Fruit fly (Drosophila melanogaster) whole organism, embryonic: ENCODE results near the gene CG5928.
A peak's percentile ranks its signal among the peaks of the same experiment; 100 is the strongest.

Experiments
- B-H1 ChIP-seq: fragments of 200-800 bp; sonication (Bioruptor generic); IDR thresholded peaks from 3 replicates; pipeline ENCODE4 v1.3.6; 2022; ENCODE audit warnings: missing biosample characterization, missing genetic modification characterization
- CG1024 ChIP-seq: fragments of 200-800 bp; sonication (Bioruptor generic); IDR thresholded peaks from 2 replicates; pipeline ENCODE4 v1.3.6; 2022; ENCODE audit warnings: missing biosample characterization, missing genetic modification characterization
- CG10267 ChIP-seq: fragments of 200-800 bp; sonication (Bioruptor generic); optimal IDR thresholded peaks from 2 replicates; lab custom pipeline; 2018; ENCODE audit warnings: missing biosample characterization, mild to moderate bottlenecking, missing genetic modification characterization, moderate library complexity
- CG10431 ChIP-seq: fragments of 200-800 bp; sonication (Bioruptor generic); optimal IDR thresholded peaks from 3 replicates; lab custom pipeline; 2018; ENCODE audit warnings: missing biosample characterization, mild to moderate bottlenecking, missing genetic modification characterization
- CG10543 ChIP-seq: fragments of 200-800 bp; sonication (Bioruptor generic); optimal IDR thresholded peaks from 3 replicates; lab custom pipeline; 2017; ENCODE audit warnings: missing biosample characterization, mild to moderate bottlenecking, missing genetic modification characterization, moderate library complexity
- CG12659 ChIP-seq: fragments of 200-800 bp; sonication (Bioruptor generic); optimal IDR thresholded peaks from 3 replicates; lab custom pipeline; 2017; ENCODE audit warnings: mild to moderate bottlenecking, missing biosample characterization, missing genetic modification reagents, missing genetic modification characterization
- CG13624 ChIP-seq: fragments of 200-800 bp; sonication (Bioruptor generic); optimal IDR thresholded peaks from 2 replicates; lab custom pipeline; 2016; ENCODE audit warnings: missing biosample characterization, missing genetic modification characterization
- CG14441 ChIP-seq: fragments of 200-800 bp; sonication (Bioruptor generic); IDR thresholded peaks from 2 replicates; pipeline ENCODE4 v1.3.6; 2022; ENCODE audit warnings: missing biosample characterization, missing genetic modification characterization
- CG2129 ChIP-seq: fragments of 200-800 bp; sonication (Bioruptor generic); IDR thresholded peaks from 2 replicates; pipeline ENCODE4 v1.3.6; 2022; ENCODE audit warnings: missing biosample characterization, missing genetic modification characterization; ENCODE audit not compliant: partially characterized antibody
- CG2202 ChIP-seq: fragments of 200-800 bp; sonication (Bioruptor generic); optimal IDR thresholded peaks from 2 replicates; lab custom pipeline; 2018; ENCODE audit warnings: missing biosample characterization, mild to moderate bottlenecking, missing genetic modification characterization
- CG2875 ChIP-seq: fragments of 200-800 bp; sonication (Bioruptor generic); optimal IDR thresholded peaks from 2 replicates; lab custom pipeline; 2017; ENCODE audit warnings: missing biosample characterization, mild to moderate bottlenecking, missing genetic modification characterization, missing genetic modification reagents
- CG30431 ChIP-seq: fragments of 200-800 bp; sonication (Bioruptor generic); optimal IDR thresholded peaks from 2 replicates; lab custom pipeline; 2017; ENCODE audit warnings: missing biosample characterization, missing genetic modification characterization
- CG31224 ChIP-seq: fragments of 200-800 bp; sonication (Bioruptor generic); IDR thresholded peaks from 2 replicates; pipeline ENCODE4 v1.3.6; 2022; ENCODE audit warnings: missing biosample characterization, missing genetic modification characterization
- CG31441 ChIP-seq: fragments of 200-800 bp; sonication (Bioruptor generic); IDR thresholded peaks from 2 replicates; pipeline ENCODE4 v1.3.6; 2022; ENCODE audit warnings: missing biosample characterization, missing genetic modification characterization
- CG42726 ChIP-seq: fragments of 200-800 bp; sonication (Bioruptor generic); IDR thresholded peaks from 2 replicates; pipeline ENCODE4 v1.3.6; 2022; ENCODE audit warnings: missing biosample characterization, missing genetic modification characterization; ENCODE audit not compliant: partially characterized antibody
- CG43689 ChIP-seq: fragments of 200-800 bp; sonication (Bioruptor generic); IDR thresholded peaks from 2 replicates; pipeline ENCODE4 v1.3.6; 2022; ENCODE audit warnings: missing biosample characterization, missing genetic modification characterization
- CG4424 ChIP-seq: fragments of 200-800 bp; sonication (Bioruptor generic); optimal IDR thresholded peaks from 3 replicates; lab custom pipeline; 2016; ENCODE audit warnings: missing biosample characterization, missing genetic modification characterization
- CG4820 ChIP-seq: fragments of 200-800 bp; sonication (Bioruptor generic); optimal IDR thresholded peaks from 3 replicates; lab custom pipeline; 2016; ENCODE audit warnings: missing biosample characterization, missing genetic modification characterization
- CG6175 ChIP-seq: fragments of 200-800 bp; sonication (Bioruptor generic); IDR thresholded peaks from 3 replicates; pipeline ENCODE4 v1.3.6; 2022; ENCODE audit warnings: missing biosample characterization, missing genetic modification characterization
- CG6254 ChIP-seq: fragments of 200-800 bp; sonication (Bioruptor generic); optimal IDR thresholded peaks from 3 replicates; lab custom pipeline; 2017; ENCODE audit warnings: mild to moderate bottlenecking, missing biosample characterization, missing genetic modification reagents, missing genetic modification characterization
- CG7786 ChIP-seq: fragments of 200-800 bp; sonication (Bioruptor generic); optimal IDR thresholded peaks from 2 replicates; lab custom pipeline; 2016; ENCODE audit warnings: missing biosample characterization, missing genetic modification characterization
- D ChIP-seq, 2 experiments: fragments of 200-800 bp in 1 of 2; fragments of >200 bp in 1 of 2; sonication (Bioruptor generic) in 1 of 2; optimal IDR thresholded peaks; 2 replicates in 1 of 2; 3 replicates in 1 of 2; lab custom pipeline; 2017; ENCODE audit warnings: mild to moderate bottlenecking in 1 of 2, missing biosample characterization in 1 of 2, missing genetic modification characterization in 1 of 2, missing genetic modification reagents in 1 of 2
- Dbx ChIP-seq: fragments of 200-800 bp; sonication (Bioruptor generic); IDR thresholded peaks from 3 replicates; pipeline ENCODE4 v1.3.6; 2022; ENCODE audit warnings: missing biosample characterization, missing genetic modification characterization
- Dip2 ChIP-seq: fragments of 200-800 bp; sonication (Bioruptor generic); IDR thresholded peaks from 2 replicates; pipeline ENCODE4 v1.3.6; 2022; ENCODE audit warnings: missing biosample characterization, missing genetic modification characterization
- Drgx ChIP-seq: fragments of 200-800 bp; sonication (Bioruptor generic); IDR thresholded peaks from 2 replicates; pipeline ENCODE4 v1.3.6; 2022; ENCODE audit warnings: missing biosample characterization, missing genetic modification characterization
- Fer2 ChIP-seq: fragments of 200-800 bp; sonication (Bioruptor generic); optimal IDR thresholded peaks from 2 replicates; lab custom pipeline; 2018; ENCODE audit warnings: missing biosample characterization, mild to moderate bottlenecking, missing genetic modification characterization, moderate library complexity
- HmgD ChIP-seq: fragments of 200-800 bp; sonication (Bioruptor generic); optimal IDR thresholded peaks from 3 replicates; lab custom pipeline; 2016; ENCODE audit warnings: missing biosample characterization, missing genetic modification characterization
- Hr39 ChIP-seq: fragments of >200 bp; optimal IDR thresholded peaks from 2 replicates; lab custom pipeline; 2017
- Jarid2 ChIP-seq: fragments of 200-800 bp; sonication (Bioruptor generic); optimal IDR thresholded peaks from 3 replicates; lab custom pipeline; 2017; ENCODE audit warnings: mild to moderate bottlenecking, missing biosample characterization, missing genetic modification reagents, missing genetic modification characterization
- Ravus ChIP-seq: fragments of 200-800 bp; sonication (Bioruptor generic); IDR thresholded peaks from 2 replicates; pipeline ENCODE4 v1.3.6; 2022; ENCODE audit warnings: missing biosample characterization, missing genetic modification characterization
- al ChIP-seq: fragments of 200-800 bp; sonication (Bioruptor generic); IDR thresholded peaks from 2 replicates; pipeline ENCODE4 v1.3.6; 2022; ENCODE audit warnings: missing biosample characterization, missing genetic modification characterization
- ap ChIP-seq: fragments of 200-800 bp; sonication (Bioruptor generic); IDR thresholded peaks from 2 replicates; pipeline ENCODE4 v1.3.6; 2022; ENCODE audit warnings: missing biosample characterization, missing genetic modification characterization
- cg ChIP-seq: fragments of 200-800 bp; sonication (Bioruptor generic); optimal IDR thresholded peaks from 3 replicates; lab custom pipeline; 2019; ENCODE audit warnings: missing biosample characterization, mild to moderate bottlenecking, missing genetic modification characterization, moderate library complexity
- chinmo ChIP-seq: fragments of 200-800 bp; sonication (Bioruptor generic); IDR thresholded peaks from 4 replicates; pipeline ENCODE4 v1.3.6; 2022; ENCODE audit warnings: missing biosample characterization, missing genetic modification characterization; ENCODE audit not compliant: partially characterized antibody
- ci ChIP-seq: fragments of 200-800 bp; sonication (Bioruptor generic); IDR thresholded peaks from 3 replicates; pipeline ENCODE4 v1.3.6; 2022; ENCODE audit warnings: missing biosample characterization, missing genetic modification characterization
- corto ChIP-seq: fragments of 200-800 bp; sonication (Bioruptor generic); optimal IDR thresholded peaks from 2 replicates; lab custom pipeline; 2016; ENCODE audit warnings: missing biosample characterization, mild to moderate bottlenecking, missing genetic modification characterization, moderate library complexity
- dati ChIP-seq: fragments of 200-800 bp; sonication (Bioruptor generic); IDR thresholded peaks from 2 replicates; pipeline ENCODE4 v1.3.6; 2022; ENCODE audit warnings: missing biosample characterization, missing genetic modification characterization
- esg ChIP-seq: fragments of 200-800 bp; sonication (Bioruptor generic); conservative IDR thresholded peaks from 2 replicates; pipeline ENCODE4 v1.3.6; 2022; ENCODE audit warnings: missing biosample characterization, missing genetic modification characterization
- hb ChIP-seq: fragments of 200-800 bp; sonication (Bioruptor generic); IDR thresholded peaks from 3 replicates; pipeline ENCODE4 v1.3.6; 2022; ENCODE audit warnings: missing biosample characterization, missing genetic modification characterization; ENCODE audit not compliant: partially characterized antibody
- hth ChIP-seq: fragments of >200 bp; optimal IDR thresholded peaks from 2 replicates; lab custom pipeline; 2017; ENCODE audit warnings: inconsistent platforms
- kay ChIP-seq: fragments of 200-800 bp; sonication (Bioruptor generic); optimal IDR thresholded peaks from 2 replicates; lab custom pipeline; 2016; ENCODE audit warnings: missing biosample characterization, missing genetic modification characterization
- knrl ChIP-seq: fragments of 200-800 bp; sonication (Bioruptor generic); IDR thresholded peaks from 3 replicates; pipeline ENCODE4 v1.3.6; 2022; ENCODE audit warnings: missing biosample characterization, missing genetic modification characterization; ENCODE audit not compliant: partially characterized antibody
- nom ChIP-seq: fragments of 200-800 bp; sonication (Bioruptor generic); optimal IDR thresholded peaks from 2 replicates; lab custom pipeline; 2017; ENCODE audit warnings: missing biosample characterization, missing genetic modification characterization, mild to moderate bottlenecking, moderate library complexity, missing genetic modification reagents
- pnt ChIP-seq: fragments of 200-800 bp; sonication (Bioruptor generic); optimal IDR thresholded peaks from 3 replicates; lab custom pipeline; 2016; ENCODE audit warnings: missing biosample characterization, missing genetic modification characterization
- rib ChIP-seq: fragments of 200-800 bp; sonication (Bioruptor generic); IDR thresholded peaks from 2 replicates; pipeline ENCODE4 v1.3.6; 2022; ENCODE audit warnings: missing biosample characterization, missing genetic modification characterization
- sc ChIP-seq, 3 experiments: fragments of >200 bp in 2 of 3; fragments of 200-800 bp in 1 of 3; sonication (Bioruptor generic) in 1 of 3; optimal IDR thresholded peaks; 2 replicates in 2 of 3; 3 replicates in 1 of 3; lab custom pipeline; 2017; ENCODE audit warnings: mild to moderate bottlenecking in 1 of 3, missing biosample characterization in 1 of 3, missing genetic modification characterization in 1 of 3, missing genetic modification reagents in 1 of 3
- trh ChIP-seq: fragments of 200-800 bp; sonication (Bioruptor generic); optimal IDR thresholded peaks from 2 replicates; lab custom pipeline; 2016; ENCODE audit warnings: missing biosample characterization, missing genetic modification characterization
- vnd ChIP-seq: fragments of 200-800 bp; sonication (Bioruptor generic); IDR thresholded peaks from 3 replicates; pipeline ENCODE4 v1.3.6; 2022; ENCODE audit warnings: missing biosample characterization, missing genetic modification characterization; ENCODE audit not compliant: partially characterized antibody
- wek ChIP-seq: fragments of 200-800 bp; sonication (Bioruptor generic); optimal IDR thresholded peaks from 3 replicates; lab custom pipeline; 2018; ENCODE audit warnings: missing biosample characterization, mild to moderate bottlenecking, missing genetic modification characterization, moderate library complexity
- zen2 ChIP-seq: fragments of 200-800 bp; sonication (Bioruptor generic); IDR thresholded peaks from 3 replicates; pipeline ENCODE4 v1.3.6; 2022; ENCODE audit warnings: missing biosample characterization, missing genetic modification characterization; ENCODE audit not compliant: partially characterized antibody

Gene CG5928

dm6 chrX:6024638-6025037 is 43.1 kb upstream of the CG5928 start (continued):
- TF ChIP-seq wek (GFP tag; lab: Kevin White, UChicago): no peak
- TF ChIP-seq CG10267 (tag; lab: Kevin White, UChicago): peak; percentile 48
- no peak for TF ChIP-seq CG31224
- TF ChIP-seq hb (GFP tag; lab: Robert Waterston, UW): no peak
- no peak for TF ChIP-seq zen2 (GFP tag; lab: Robert Waterston, UW)
- TF ChIP-seq CG14441 (GFP tag; lab: Robert Waterston, UW): 0 out of 2 replicates have a peak, but pooled peaks have one; percentile 26
- TF ChIP-seq Fer2 (tag; lab: Kevin White, UChicago): no peak
- TF ChIP-seq Ravus: no peak
- peak; percentile 57 for TF ChIP-seq CG4424 (GFP tag; lab: Kevin White, UChicago)
- TF ChIP-seq ci: peak; percentile 56; the same call in 1 of the 3 replicates
- TF ChIP-seq CG30431 (GFP tag; lab: Kevin White, UChicago): peak; percentile 48
- TF ChIP-seq CG2875 (GFP tag; lab: Kevin White, UChicago): peak; percentile 41
- TF ChIP-seq cg: no peak
- no peak for TF ChIP-seq CG43689
- TF ChIP-seq HmgD (GFP tag; lab: Kevin White, UChicago): no peak
- TF ChIP-seq CG42726 (GFP tag; lab: Robert Waterston, UW): no peak
- 0 out of 2 replicates have a peak, but pooled peaks have one; percentile 37 for TF ChIP-seq esg (GFP tag; lab: Robert Waterston, UW)
- TF ChIP-seq dati (GFP tag; lab: Robert Waterston, UW): no peak
- no peak for TF ChIP-seq al
- no peak for TF ChIP-seq hth
- TF ChIP-seq corto (GFP tag; lab: Kevin White, UChicago): no peak
- no peak for TF ChIP-seq CG6175 (GFP tag; lab: Robert Waterston, UW)
- no peak for TF ChIP-seq D (optimal IDR thresholded peaks at IDR 0.05; lab: Kevin White, UChicago)
- TF ChIP-seq D (GFP tag; optimal IDR thresholded peaks at IDR 0.05; lab: Kevin White, UChicago): peak; percentile 52
- peak; percentile 18 for TF ChIP-seq CG4820 (GFP tag; lab: Kevin White, UChicago)
- no peak for TF ChIP-seq Drgx
- TF ChIP-seq B-H1: no peak
- TF ChIP-seq chinmo: no peak
- TF ChIP-seq trh (GFP tag; lab: Kevin White, UChicago): no peak
- no peak for TF ChIP-seq ap (GFP tag; lab: Robert Waterston, UW)
- no peak for TF ChIP-seq Jarid2 (GFP tag; lab: Kevin White, UChicago)
- TF ChIP-seq sc (optimal IDR thresholded peaks at IDR 0.05; lab: Kevin White, UChicago): no peak
- peak; percentile 47 for TF ChIP-seq sc (GFP tag; optimal IDR thresholded peaks at IDR 0.05; lab: Kevin White, UChicago)
- no peak for TF ChIP-seq CG10543 (GFP tag; lab: Kevin White, UChicago)
- no peak for TF ChIP-seq CG10431 (GFP tag; lab: Kevin White, UChicago)
- peak; percentile 30 for TF ChIP-seq pnt (GFP tag; lab: Kevin White, UChicago)
- TF ChIP-seq CG31441: peak; percentile 56
- TF ChIP-seq CG7786 (GFP tag; lab: Kevin White, UChicago): peak; percentile 39
- TF ChIP-seq CG2202 (tag; lab: Kevin White, UChicago): peak; percentile 50
- TF ChIP-seq Dbx (GFP tag; lab: Robert Waterston, UW): no peak
- no peak for TF ChIP-seq Hr39 (lab: Kevin White, UChicago)
- no peak for TF ChIP-seq rib (GFP tag; lab: Robert Waterston, UW)
- peak; percentile 5 for TF ChIP-seq CG12659 (GFP tag; lab: Kevin White, UChicago)
- TF ChIP-seq kay (GFP tag; lab: Kevin White, UChicago): no peak
- TF ChIP-seq vnd: no peak
- TF ChIP-seq CG13624: no peak
- TF ChIP-seq Dip2 (GFP tag; lab: Robert Waterston, UW): no peak
- no peak for TF ChIP-seq knrl (GFP tag; lab: Robert Waterston, UW)
- TF ChIP-seq CG6254 (GFP tag; lab: Kevin White, UChicago): peak; percentile 50
- no peak for TF ChIP-seq CG2129
- TF ChIP-seq CG1024 (GFP tag; lab: Robert Waterston, UW): 0 out of 2 replicates have a peak, but pooled peaks have one; percentile 45
- TF ChIP-seq nom (GFP tag; lab: Kevin White, UChicago): no peak
